Worm (Caenorhabditis elegans) whole organism, young adult: Measurements from ENCODE around the gene argn-1.

ENCODE experiments used
- T26A5.8 ChIP-seq: sonication (generic microtip); optimal IDR thresholded peaks from 2 replicates; lab custom pipeline; 2016; ENCODE audit warnings: missing genetic modification characterization, missing compliant biosample characterization
- aptf-3 ChIP-seq: fragments of 200-800 bp; sonication (Bioruptor generic); IDR thresholded peaks from 2 replicates; pipeline ENCODE4 v1.3.6; 2022; ENCODE audit warnings: missing genetic modification characterization, missing compliant biosample characterization
- bed-1 ChIP-seq: fragments of 200-800 bp; sonication (Bioruptor generic); IDR thresholded peaks from 2 replicates; pipeline ENCODE4 v1.3.6; 2022; ENCODE audit warnings: missing genetic modification reagents, missing genetic modification characterization, missing compliant biosample characterization
- ceh-40 ChIP-seq: fragments of 200-800 bp; sonication (Bioruptor generic); IDR thresholded peaks from 2 replicates; pipeline ENCODE4 v1.3.6; 2022; ENCODE audit warnings: missing genetic modification characterization, missing compliant biosample characterization
- nhr-80 ChIP-seq: sonication (generic microtip); optimal IDR thresholded peaks from 2 replicates; lab custom pipeline; 2016; ENCODE audit warnings: missing genetic modification characterization, missing compliant biosample characterization
- pbrm-1 ChIP-seq: fragments of 200-800 bp; sonication (Bioruptor generic); IDR thresholded peaks from 2 replicates; pipeline ENCODE4 v1.3.6; 2022; ENCODE audit warnings: missing genetic modification reagents, missing genetic modification characterization, missing compliant biosample characterization
- unc-62 ChIP-seq: fragments of 150-350 bp; optimal IDR thresholded peaks from 2 replicates; lab custom pipeline; 2014; ENCODE audit warnings: missing biosample characterization, missing genetic modification reagents, missing genetic modification characterization
- zfh-2 ChIP-seq: fragments of 200-800 bp; sonication (Bioruptor generic); conservative IDR thresholded peaks from 2 replicates; pipeline ENCODE4 v1.3.6; 2022; ENCODE audit warnings: missing genetic modification reagents, missing genetic modification characterization, missing compliant biosample characterization
- zim-3 ChIP-seq: sonication (generic microtip); optimal IDR thresholded peaks from 2 replicates; lab custom pipeline; 2017; ENCODE audit warnings: mild to moderate bottlenecking, missing genetic modification characterization, moderate library complexity, missing compliant biosample characterization
- ztf-28 ChIP-seq: fragments of 200-800 bp; sonication (Bioruptor generic); IDR thresholded peaks from 2 replicates; pipeline ENCODE4 v1.3.6; 2022; ENCODE audit warnings: missing genetic modification reagents, missing genetic modification characterization, missing compliant biosample characterization

DNA sequence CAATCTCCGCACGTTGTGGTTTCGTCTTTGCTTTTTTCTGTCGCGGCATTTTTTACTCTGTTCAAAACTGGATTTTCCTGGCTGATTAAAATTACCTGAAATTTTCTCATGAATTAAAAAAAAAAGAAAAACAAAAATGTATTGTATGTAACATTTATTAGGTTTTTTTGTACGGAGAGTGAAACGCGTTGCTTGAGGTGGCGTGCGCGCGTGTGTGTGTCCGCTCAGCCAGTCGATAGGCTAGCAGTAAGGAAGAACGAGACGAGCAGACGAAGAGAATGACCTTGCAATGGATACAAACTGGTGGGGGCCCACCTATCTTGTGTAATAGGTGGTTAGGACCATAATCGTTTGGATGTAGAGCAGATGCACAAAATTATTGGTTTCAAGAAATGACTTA, 11.5 kb downstream of the argn-1 start, which contains the start of gene T22B7.4:
- no peak for TF ChIP-seq zfh-2
- TF ChIP-seq zim-3 (tag; lab: Kevin White, UChicago), result no peak
- no peak for TF ChIP-seq aptf-3 (GFP tag; lab: Robert Waterston, UW)
- TF ChIP-seq T26A5.8 (tag; lab: Kevin White, UChicago), result no peak
- TF ChIP-seq ztf-28 (GFP tag; lab: Robert Waterston, UW), result no peak
- no peak for TF ChIP-seq nhr-80 (tag; lab: Kevin White, UChicago)
- no peak for TF ChIP-seq unc-62
- no peak for TF ChIP-seq pbrm-1
- TF ChIP-seq ceh-40 (GFP tag; lab: Robert Waterston, UW), result no peak
- no peak for TF ChIP-seq bed-1 (GFP tag; lab: Robert Waterston, UW)
